Fruit fly (Drosophila melanogaster): Measurements from ENCODE around the gene CG7483.

Gene CG7483

DNA sequence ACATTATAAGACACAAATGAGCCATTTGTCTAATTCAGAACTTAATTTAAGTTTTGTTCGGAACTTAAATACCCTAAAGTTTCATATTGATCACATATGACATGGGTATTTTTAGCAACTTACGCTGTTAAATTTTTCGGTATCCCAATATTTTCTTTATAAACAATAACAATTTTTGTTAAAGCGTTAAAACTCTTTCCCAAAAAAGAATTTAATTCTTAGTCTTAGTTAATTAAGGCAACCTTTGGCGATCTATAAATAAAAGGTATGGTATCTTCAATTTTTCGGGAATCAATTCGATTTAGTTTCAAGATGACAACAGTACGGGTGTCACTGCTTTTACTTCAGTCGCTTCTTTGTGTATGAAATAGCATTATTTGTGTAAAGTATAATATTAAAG lies 22.1 kb upstream of the CG7483 start, which contains the start of gene CG31464:
Gene CG31464, plus strand, starts transcription at position 301 of the 400 bp plus-strand sequence.
- TF ChIP-seq Dif (GFP tag; optimal IDR thresholded peaks at IDR 0.05; ENCODE audit: partially characterized antibody), result no peak
- no peak for TF ChIP-seq Jra (GFP tag; optimal IDR thresholded peaks at IDR 0.05)
- no peak for TF ChIP-seq jim (GFP tag; optimal IDR thresholded peaks at IDR 0.05)
- TF ChIP-seq Hnf4 (GFP tag; optimal IDR thresholded peaks at IDR 0.05), result no peak
- TF ChIP-seq Sp1 (GFP tag; optimal IDR thresholded peaks at IDR 0.05), result no peak
- TF ChIP-seq CG9705 (GFP tag; optimal IDR thresholded peaks at IDR 0.05), result no peak
- no peak for TF ChIP-seq woc (GFP tag; optimal IDR thresholded peaks at IDR 0.05)
- no peak for TF ChIP-seq Hr78 (GFP tag; optimal IDR thresholded peaks at IDR 0.05)
- TF ChIP-seq Abd-B (GFP tag; optimal IDR thresholded peaks at IDR 0.05), result no peak
- no peak for TF ChIP-seq br (GFP tag; optimal IDR thresholded peaks at IDR 0.05)
- no peak for TF ChIP-seq Rel (GFP tag; optimal IDR thresholded peaks at IDR 0.05)
- no peak for TF ChIP-seq Rel (tag; optimal IDR thresholded peaks at IDR 0.05)
- TF ChIP-seq N (GFP tag; optimal IDR thresholded peaks at IDR 0.05), result no peak
- no peak for TF ChIP-seq h (GFP tag; optimal IDR thresholded peaks at IDR 0.05)
- TF ChIP-seq ey (GFP tag; optimal IDR thresholded peaks at IDR 0.05), result no peak
- TF ChIP-seq Hr83 (GFP tag; optimal IDR thresholded peaks at IDR 0.05; ENCODE audit: poor library complexity, severe bottlenecking), result no peak

DNA sequence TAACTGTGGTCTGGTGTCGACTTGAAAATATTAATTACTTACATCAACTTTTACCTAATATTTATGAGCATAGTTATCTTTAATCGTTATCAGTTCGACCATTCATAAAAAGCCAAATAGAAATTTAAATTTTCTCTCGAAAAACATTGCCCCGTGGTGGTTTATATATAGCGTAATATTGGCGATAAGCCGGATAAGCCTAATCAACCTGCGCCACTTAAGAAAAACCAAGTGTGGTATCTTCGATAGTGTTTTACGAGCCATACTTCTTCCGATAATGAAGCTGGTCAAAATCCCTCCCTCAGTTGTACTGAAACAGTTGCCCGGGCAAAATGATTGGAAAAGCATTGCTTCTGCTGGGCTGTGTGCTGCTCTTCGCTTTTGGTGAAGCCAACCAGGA lies 21.0 kb upstream of the CG7483 start, which contains the start of gene CG31463:
Gene CG31463, plus strand, starts transcription at position 302 of the 400 bp plus-strand sequence.
- TF ChIP-seq Sp1 (GFP tag; optimal IDR thresholded peaks at IDR 0.05), result no peak
- no peak for TF ChIP-seq dl (GFP tag; optimal IDR thresholded peaks at IDR 0.05; ENCODE audit: insufficient read depth in 1 of 2, partially characterized antibody in 2 of 2)

DNA sequence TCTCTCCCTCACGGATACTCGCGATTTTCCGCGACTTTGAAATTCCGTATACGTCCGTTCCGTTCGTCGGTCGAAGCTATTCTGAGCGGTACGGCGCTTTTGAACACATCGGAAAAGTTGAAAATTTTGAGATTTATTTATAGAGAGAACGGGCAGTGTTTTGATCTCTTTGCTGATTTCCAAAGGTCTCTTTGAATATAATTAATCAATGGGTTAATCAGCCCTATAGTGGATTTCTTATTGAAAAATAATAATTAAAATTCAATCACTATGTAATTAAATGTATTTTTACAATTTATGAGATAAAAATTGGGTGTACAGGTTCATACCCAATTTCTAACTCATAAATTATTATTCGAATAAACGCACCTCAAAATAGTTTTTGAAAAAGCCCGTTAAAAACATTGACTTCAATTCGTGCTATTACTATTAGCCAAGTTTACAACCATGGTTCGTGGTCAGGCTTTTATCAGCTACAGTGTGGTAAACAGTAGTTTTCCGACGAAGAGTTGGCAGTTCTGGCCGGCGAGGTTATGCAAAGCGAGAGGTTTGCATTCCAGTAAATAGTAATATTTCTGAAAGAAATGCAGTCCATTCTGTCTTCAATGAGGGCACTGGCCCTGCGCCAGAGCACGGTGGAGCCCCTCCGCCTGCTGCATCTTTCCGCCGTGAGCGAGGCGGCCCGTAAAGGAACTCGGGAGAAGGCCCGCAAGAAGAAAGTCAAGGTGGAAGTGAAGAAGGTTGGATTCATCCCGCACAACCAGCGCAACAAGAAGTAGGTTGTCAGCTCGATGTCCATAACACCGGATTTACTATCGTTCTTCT lies 11.9 kb upstream of the CG7483 start, which contains the start of the genes CG9626 and mRpL1:
Gene CG9626, minus strand, starts transcription at position 51 of the 825 bp plus-strand sequence.
Gene mRpL1, plus strand, starts transcription at position 513 of the 825 bp plus-strand sequence.
- TF ChIP-seq fru (GFP tag; optimal IDR thresholded peaks at IDR 0.05) (peak; percentile 98), Vsx2 (GFP tag; optimal IDR thresholded peaks at IDR 0.05; ENCODE audit: partially characterized antibody) (no peak), Myc (optimal IDR thresholded peaks at IDR 0.05) (peak; percentile 18), Jra (GFP tag; optimal IDR thresholded peaks at IDR 0.05) (no peak)

DNA sequence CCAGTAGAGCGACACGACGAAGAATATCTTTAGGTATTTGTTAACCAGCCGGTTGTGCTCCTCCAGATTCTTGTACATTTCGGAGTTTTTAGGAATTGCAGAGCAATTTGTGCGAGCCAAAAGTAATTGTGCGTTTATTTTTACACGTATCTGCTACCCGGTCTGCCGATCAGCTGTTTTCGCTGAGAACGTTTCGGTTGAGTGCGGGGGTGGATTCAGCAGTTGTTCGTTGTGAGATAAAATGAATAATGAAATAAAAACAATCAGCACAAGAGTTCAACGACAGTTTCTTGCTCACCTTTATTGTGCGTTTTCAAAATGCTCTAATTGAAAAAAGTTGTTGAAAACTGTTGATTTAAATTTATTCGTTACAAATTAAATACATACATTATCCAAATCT lies 9.2 kb upstream of the CG7483 start, which contains the start of gene nac:
Gene nac, minus strand, starts transcription at position 176 of the 400 bp plus-strand sequence.
- TF ChIP-seq lola (GFP tag; optimal IDR thresholded peaks at IDR 0.05) (no peak), jim (GFP tag; optimal IDR thresholded peaks at IDR 0.05) (no peak), dl (GFP tag; optimal IDR thresholded peaks at IDR 0.05; ENCODE audit: insufficient read depth in 1 of 2, partially characterized antibody in 2 of 2) (no peak), CG9705 (GFP tag; optimal IDR thresholded peaks at IDR 0.05) (peak; percentile 20), usp (GFP tag; optimal IDR thresholded peaks at IDR 0.05) (no peak), N (GFP tag; optimal IDR thresholded peaks at IDR 0.05) (no peak), HLH106 (tag; optimal IDR thresholded peaks at IDR 0.05) (peak; percentile 21), Dif (GFP tag; optimal IDR thresholded peaks at IDR 0.05; ENCODE audit: partially characterized antibody) (peak; percentile 44), Hr83 (GFP tag; optimal IDR thresholded peaks at IDR 0.05; ENCODE audit: poor library complexity, severe bottlenecking) (no peak), tai (GFP tag; optimal IDR thresholded peaks at IDR 0.05) (no peak), psq (GFP tag; optimal IDR thresholded peaks at IDR 0.05) (no peak), Abd-B (GFP tag; optimal IDR thresholded peaks at IDR 0.05) (no peak), woc (GFP tag; optimal IDR thresholded peaks at IDR 0.05) (no peak), Mio (GFP tag; optimal IDR thresholded peaks at IDR 0.05) (no peak), Vsx2 (GFP tag; optimal IDR thresholded peaks at IDR 0.05; ENCODE audit: partially characterized antibody) (no peak)

DNA sequence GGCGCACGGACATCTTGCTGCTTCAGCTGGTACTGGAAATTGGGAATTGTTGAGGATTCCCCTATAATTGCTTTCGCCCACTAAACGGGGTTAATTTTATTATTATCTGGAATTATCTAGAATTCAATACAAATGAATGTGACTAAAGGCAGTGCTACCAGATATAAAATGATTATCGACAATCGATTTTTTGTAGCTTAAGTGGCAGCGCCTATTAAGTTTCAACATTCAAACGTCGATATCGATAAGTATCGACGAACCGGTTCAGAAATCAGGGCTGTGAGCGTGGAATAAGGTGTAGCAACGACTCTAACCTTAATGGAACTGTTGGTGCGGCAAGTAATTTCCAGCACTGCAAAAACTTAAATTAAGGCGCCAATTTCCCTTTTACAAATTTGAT lies 7.9 kb upstream of the CG7483 start, which contains the start of gene Sgt1:
Gene Sgt1, minus strand, starts transcription at position 165 of the 400 bp plus-strand sequence.
- no peak for TF ChIP-seq Hr83 (GFP tag; optimal IDR thresholded peaks at IDR 0.05; ENCODE audit: poor library complexity, severe bottlenecking)
- TF ChIP-seq rgr (GFP tag; optimal IDR thresholded peaks at IDR 0.05), result no peak
- TF ChIP-seq OdsH (GFP tag; optimal IDR thresholded peaks at IDR 0.05), result peak; percentile 36
- TF ChIP-seq Rel (GFP tag; optimal IDR thresholded peaks at IDR 0.05), result no peak
- peak; percentile 91 for TF ChIP-seq Rel (tag; optimal IDR thresholded peaks at IDR 0.05)
- TF ChIP-seq HLH106 (tag; optimal IDR thresholded peaks at IDR 0.05), result peak; percentile 33
- TF ChIP-seq ey (GFP tag; optimal IDR thresholded peaks at IDR 0.05), result peak; percentile 39
- peak in 1 of 2 experiments; percentile 45 for TF ChIP-seq foxo (GFP tag; optimal IDR thresholded peaks at IDR 0.05)
